Fruit fly (Drosophila melanogaster) whole organism, embryonic: ENCODE results near the gene CG31077.
A peak's percentile ranks its signal among the peaks of the same experiment; 100 is the strongest.

Experiments
- Aef1 ChIP-seq: fragments of 200-800 bp; sonication (Bioruptor generic); IDR thresholded peaks from 3 replicates; pipeline ENCODE4 v1.3.6; 2022; ENCODE audit warnings: missing biosample characterization, missing genetic modification characterization
- Asciz ChIP-seq: fragments of 200-800 bp; sonication (Bioruptor generic); optimal IDR thresholded peaks from 2 replicates; lab custom pipeline; 2017; ENCODE audit warnings: missing biosample characterization, mild to moderate bottlenecking, missing genetic modification characterization, missing genetic modification reagents
- CG12155 ChIP-seq: fragments of 200-800 bp; sonication (Bioruptor generic); optimal IDR thresholded peaks from 3 replicates; lab custom pipeline; 2016; ENCODE audit warnings: missing biosample characterization, missing genetic modification characterization
- CG13775 ChIP-seq: fragments of 200-800 bp; sonication (Bioruptor generic); optimal IDR thresholded peaks from 3 replicates; lab custom pipeline; 2017; ENCODE audit warnings: missing biosample characterization, mild to moderate bottlenecking, missing genetic modification characterization
- CG3065 ChIP-seq: fragments of 200-800 bp; sonication (Bioruptor generic); optimal IDR thresholded peaks from 2 replicates; lab custom pipeline; 2016; ENCODE audit warnings: missing biosample characterization, missing genetic modification characterization
- CG32532 ChIP-seq: fragments of 200-800 bp; sonication (Bioruptor generic); IDR thresholded peaks from 2 replicates; pipeline ENCODE4 v1.3.6; 2022; ENCODE audit warnings: missing biosample characterization, missing genetic modification characterization
- CG32772 ChIP-seq: fragments of 200-800 bp; sonication (Bioruptor generic); IDR thresholded peaks from 2 replicates; pipeline ENCODE4 v1.3.6; 2022; ENCODE audit warnings: missing biosample characterization, missing genetic modification characterization
- CG34422 ChIP-seq: fragments of 200-800 bp; sonication (Bioruptor generic); IDR thresholded peaks from 3 replicates; pipeline ENCODE4 v1.3.6; 2022; ENCODE audit warnings: missing biosample characterization, missing genetic modification characterization
- CG4282 ChIP-seq: fragments of 200-800 bp; sonication (Bioruptor generic); optimal IDR thresholded peaks from 2 replicates; lab custom pipeline; 2016; ENCODE audit warnings: missing biosample characterization, missing genetic modification characterization
- CG4404 ChIP-seq: fragments of 200-800 bp; sonication (Bioruptor generic); IDR thresholded peaks from 2 replicates; pipeline ENCODE4 v1.3.6; 2022; ENCODE audit warnings: missing biosample characterization, missing genetic modification characterization
- CG4730 ChIP-seq: fragments of 200-800 bp; sonication (Bioruptor generic); IDR thresholded peaks from 2 replicates; pipeline ENCODE4 v1.3.6; 2022; ENCODE audit warnings: missing biosample characterization, missing genetic modification characterization
- CG8388 ChIP-seq: fragments of 200-800 bp; sonication (Bioruptor generic); optimal IDR thresholded peaks from 2 replicates; lab custom pipeline; 2019; ENCODE audit warnings: missing biosample characterization, mild to moderate bottlenecking, missing genetic modification characterization, moderate library complexity
- CG8765 ChIP-seq: fragments of 200-800 bp; sonication (Bioruptor generic); IDR thresholded peaks from 2 replicates; pipeline ENCODE4 v1.3.6; 2022; ENCODE audit warnings: missing biosample characterization, missing genetic modification characterization
- CG8924 ChIP-seq: fragments of 200-800 bp; optimal IDR thresholded peaks from 3 replicates; lab custom pipeline; 2019; ENCODE audit warnings: missing biosample characterization, mild to moderate bottlenecking, missing genetic modification characterization, moderate library complexity
- CG9727 ChIP-seq: fragments of 200-800 bp; sonication (Bioruptor generic); optimal IDR thresholded peaks from 3 replicates; lab custom pipeline; 2017; ENCODE audit warnings: missing biosample characterization, mild to moderate bottlenecking, missing genetic modification characterization
- CG9876 ChIP-seq: fragments of 200-800 bp; sonication (Bioruptor generic); optimal IDR thresholded peaks from 2 replicates; lab custom pipeline; 2016; ENCODE audit warnings: missing biosample characterization, missing genetic modification characterization
- CoRest ChIP-seq: fragments of 200-800 bp; sonication (Bioruptor generic); optimal IDR thresholded peaks from 3 replicates; lab custom pipeline; 2018; ENCODE audit warnings: missing biosample characterization, mild to moderate bottlenecking, missing genetic modification characterization, moderate library complexity
- Doc3 ChIP-seq: fragments of 200-800 bp; sonication (Bioruptor generic); IDR thresholded peaks from 3 replicates; pipeline ENCODE4 v1.3.6; 2022; ENCODE audit warnings: missing biosample characterization, missing genetic modification characterization; ENCODE audit not compliant: partially characterized antibody
- Hey ChIP-seq: fragments of 200-800 bp; sonication (Bioruptor generic); optimal IDR thresholded peaks from 3 replicates; lab custom pipeline; 2018; ENCODE audit warnings: missing biosample characterization, mild to moderate bottlenecking, missing genetic modification characterization
- NFAT ChIP-seq: fragments of 200-800 bp; sonication (Bioruptor generic); IDR thresholded peaks from 2 replicates; pipeline ENCODE4 v1.3.6; 2022; ENCODE audit warnings: missing biosample characterization, missing genetic modification characterization
- PHDP ChIP-seq: fragments of 200-800 bp; sonication (Bioruptor generic); optimal IDR thresholded peaks from 3 replicates; lab custom pipeline; 2018; ENCODE audit warnings: missing biosample characterization, mild to moderate bottlenecking, missing genetic modification characterization, moderate library complexity
- TFAM ChIP-seq: fragments of 200-800 bp; sonication (Bioruptor generic); optimal IDR thresholded peaks from 2 replicates; lab custom pipeline; 2017; ENCODE audit warnings: missing biosample characterization, missing genetic modification characterization, inconsistent platforms
- Taf1 ChIP-seq: fragments of 200-800 bp; sonication (Bioruptor generic); IDR thresholded peaks from 2 replicates; pipeline ENCODE4 v1.3.6; 2022; ENCODE audit warnings: missing biosample characterization, missing genetic modification characterization
- Xbp1 ChIP-seq: fragments of 200-800 bp; sonication (Bioruptor generic); optimal IDR thresholded peaks from 3 replicates; lab custom pipeline; 2016; ENCODE audit warnings: missing biosample characterization, mild to moderate bottlenecking, missing genetic modification characterization
- amos ChIP-seq: fragments of 200-800 bp; sonication (Bioruptor generic); IDR thresholded peaks from 2 replicates; pipeline ENCODE4 v1.3.6; 2022; ENCODE audit warnings: missing biosample characterization, missing genetic modification characterization; ENCODE audit not compliant: partially characterized antibody
- aop ChIP-seq: fragments of 200-800 bp; sonication (Bioruptor generic); IDR thresholded peaks from 2 replicates; pipeline ENCODE4 v1.3.6; 2022; ENCODE audit warnings: missing biosample characterization, missing genetic modification characterization
- ci ChIP-seq: fragments of 200-800 bp; sonication (Bioruptor generic); IDR thresholded peaks from 3 replicates; pipeline ENCODE4 v1.3.6; 2022; ENCODE audit warnings: missing biosample characterization, missing genetic modification characterization
- crp ChIP-seq, 2 experiments: fragments of 200-800 bp; sonication (Bioruptor generic); optimal IDR thresholded peaks; 2 replicates in 1 of 2; 3 replicates in 1 of 2; lab custom pipeline; 2017; ENCODE audit warnings: missing biosample characterization in 2 of 2, missing genetic modification characterization in 2 of 2, mild to moderate bottlenecking in 1 of 2, moderate library complexity in 1 of 2
- dan ChIP-seq: fragments of 200-800 bp; sonication (Bioruptor generic); IDR thresholded peaks from 2 replicates; pipeline ENCODE4 v1.3.6; 2022; ENCODE audit warnings: missing biosample characterization, missing genetic modification characterization
- dati ChIP-seq: fragments of 200-800 bp; sonication (Bioruptor generic); IDR thresholded peaks from 2 replicates; pipeline ENCODE4 v1.3.6; 2022; ENCODE audit warnings: missing biosample characterization, missing genetic modification characterization
- dysf ChIP-seq: fragments of 200-800 bp; sonication (Bioruptor generic); IDR thresholded peaks from 3 replicates; pipeline ENCODE4 v1.3.6; 2022; ENCODE audit warnings: missing biosample characterization, missing genetic modification characterization
- ewg ChIP-seq: fragments of 200-800 bp; sonication (Bioruptor generic); optimal IDR thresholded peaks from 3 replicates; lab custom pipeline; 2017; ENCODE audit warnings: mild to moderate bottlenecking, missing biosample characterization, missing genetic modification reagents, missing genetic modification characterization
- exex ChIP-seq: fragments of 200-800 bp; sonication (Bioruptor generic); optimal IDR thresholded peaks from 4 replicates; lab custom pipeline; 2018; ENCODE audit warnings: missing biosample characterization, mild to moderate bottlenecking, missing genetic modification characterization, moderate library complexity
- fru ChIP-seq: fragments of >200 bp; optimal IDR thresholded peaks from 2 replicates; lab custom pipeline; 2017
- grn ChIP-seq: fragments of 200-800 bp; sonication (Bioruptor generic); optimal IDR thresholded peaks from 3 replicates; lab custom pipeline; 2017; ENCODE audit warnings: missing biosample characterization, missing genetic modification characterization
- her ChIP-seq: fragments of 200-800 bp; sonication (Bioruptor generic); optimal IDR thresholded peaks from 2 replicates; lab custom pipeline; 2016; ENCODE audit warnings: missing biosample characterization, missing genetic modification characterization
- inv ChIP-seq: fragments of 200-800 bp; sonication (Bioruptor generic); IDR thresholded peaks from 2 replicates; pipeline ENCODE4 v1.3.6; 2022; ENCODE audit warnings: missing biosample characterization, missing genetic modification characterization; ENCODE audit not compliant: partially characterized antibody
- ken ChIP-seq: fragments of 200-800 bp; sonication (Bioruptor generic); IDR thresholded peaks from 3 replicates; pipeline ENCODE4 v1.3.6; 2022; ENCODE audit warnings: missing biosample characterization, missing genetic modification characterization
- lbe ChIP-seq: fragments of 200-800 bp; sonication (Bioruptor generic); optimal IDR thresholded peaks from 2 replicates; lab custom pipeline; 2016; ENCODE audit warnings: missing biosample characterization, mild to moderate bottlenecking, missing genetic modification characterization
- lov ChIP-seq, 2 experiments: fragments of 200-800 bp in 1 of 2; fragments of >200 bp in 1 of 2; sonication (Bioruptor generic) in 1 of 2; IDR thresholded peaks in 1 of 2; optimal IDR thresholded peaks in 1 of 2; 2 replicates in 1 of 2; 3 replicates in 1 of 2; pipeline versions ENCODE4 v1.3.6 to Lab custom; 2017 to 2022; ENCODE audit warnings: missing biosample characterization in 1 of 2, missing genetic modification characterization in 1 of 2
- mirr ChIP-seq: fragments of 200-800 bp; sonication (Bioruptor generic); optimal IDR thresholded peaks from 3 replicates; lab custom pipeline; 2018; ENCODE audit warnings: missing biosample characterization, mild to moderate bottlenecking, missing genetic modification characterization
- p53 ChIP-seq: fragments of 200-800 bp; sonication (Bioruptor generic); optimal IDR thresholded peaks from 2 replicates; lab custom pipeline; 2016; ENCODE audit warnings: missing biosample characterization, missing genetic modification characterization
- salm ChIP-seq: fragments of 200-800 bp; sonication (Bioruptor generic); optimal IDR thresholded peaks from 2 replicates; lab custom pipeline; 2018; ENCODE audit warnings: missing biosample characterization, mild to moderate bottlenecking, missing genetic modification characterization
- sd ChIP-seq: fragments of 200-800 bp; sonication (Bioruptor generic); optimal IDR thresholded peaks from 3 replicates; lab custom pipeline; 2018; ENCODE audit warnings: missing biosample characterization, mild to moderate bottlenecking, missing genetic modification characterization, moderate library complexity
- sens ChIP-seq: fragments of 200-800 bp; sonication (Bioruptor generic); peaks from one replicate; lab custom pipeline; 2016; ENCODE audit warnings: missing biosample characterization, missing genetic modification characterization
- sima ChIP-seq: fragments of 200-800 bp; sonication (Bioruptor generic); optimal IDR thresholded peaks from 2 replicates; lab custom pipeline; 2016; ENCODE audit warnings: missing biosample characterization, missing genetic modification characterization
- slou ChIP-seq: fragments of 200-800 bp; sonication (Bioruptor generic); optimal IDR thresholded peaks from 3 replicates; lab custom pipeline; 2016; ENCODE audit warnings: missing biosample characterization, missing genetic modification characterization
- slp2 ChIP-seq: fragments of 200-800 bp; sonication (Bioruptor generic); optimal IDR thresholded peaks from 2 replicates; lab custom pipeline; 2016; ENCODE audit warnings: missing biosample characterization, missing genetic modification characterization
- toy ChIP-seq: fragments of 200-800 bp; sonication (Bioruptor generic); IDR thresholded peaks from 2 replicates; pipeline ENCODE4 v1.3.6; 2022; ENCODE audit warnings: missing biosample characterization, missing genetic modification characterization
- unpg ChIP-seq: fragments of 200-800 bp; sonication (Bioruptor generic); optimal IDR thresholded peaks from 3 replicates; lab custom pipeline; 2018; ENCODE audit warnings: missing biosample characterization, mild to moderate bottlenecking, missing genetic modification characterization, moderate library complexity
- wdn ChIP-seq: fragments of 200-800 bp; sonication (Bioruptor generic); IDR thresholded peaks from 2 replicates; pipeline ENCODE4 v1.3.6; 2022; ENCODE audit warnings: missing biosample characterization, missing genetic modification characterization

The CG31077 gene

DNA sequence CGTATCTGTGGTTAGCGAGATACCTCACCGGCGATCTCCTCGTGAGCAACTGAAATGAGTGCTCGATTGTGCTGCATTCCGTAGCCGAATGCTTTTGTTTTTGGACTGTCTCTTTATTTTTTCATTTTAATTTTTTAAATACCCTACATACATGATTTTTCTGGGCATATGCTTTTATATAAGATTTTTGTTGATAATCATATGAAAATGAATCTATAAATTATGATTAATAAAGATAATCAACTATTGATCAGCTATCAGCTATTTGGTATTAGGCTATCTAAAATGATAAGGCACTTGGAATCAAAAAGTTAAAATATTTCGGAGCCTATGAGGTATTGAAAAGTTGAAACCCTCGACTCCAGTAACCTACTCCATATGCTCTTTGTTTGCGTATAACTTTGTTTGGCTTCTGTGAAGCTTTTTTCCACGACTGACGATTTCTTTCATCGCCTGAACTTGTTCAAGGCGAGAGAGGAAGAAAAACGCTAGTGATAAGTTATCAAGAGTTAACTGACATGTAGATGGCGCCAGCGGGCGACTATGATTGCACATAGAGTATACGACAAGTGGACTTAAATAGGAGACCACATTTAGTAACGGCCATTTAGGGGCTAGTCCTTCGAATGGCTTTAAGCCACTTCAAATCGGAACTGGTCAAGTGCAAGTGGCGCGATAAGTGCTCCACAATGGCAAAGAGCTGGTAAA, 9.6 kb upstream of the CG31077 start, which contains the start of gene CG31076 (continued):
- TF ChIP-seq CoRest (tag; lab: Kevin White, UChicago) (peak; percentile 35), Xbp1 (peak; percentile 11), sens (GFP tag; lab: Kevin White, UChicago) (peak; percentile 90), CG32532 (GFP tag; lab: Robert Waterston, UW) (no peak), CG8765 (GFP tag; lab: Robert Waterston, UW) (no peak), CG12155 (GFP tag; lab: Kevin White, UChicago) (no peak), lov (optimal IDR thresholded peaks at IDR 0.05; lab: Kevin White, UChicago) (no peak), lov (GFP tag; IDR thresholded peaks at IDR 0.05; lab: Robert Waterston, UW) (no peak), PHDP (no peak), lbe (GFP tag; lab: Kevin White, UChicago) (peak; percentile 78), inv (GFP tag; lab: Robert Waterston, UW) (no peak), sima (GFP tag; lab: Kevin White, UChicago) (no peak), dysf (peak; percentile 43; the same call in 1 of the 3 replicates), crp (GFP tag; optimal IDR thresholded peaks at IDR 0.05; lab: Kevin White, UChicago) (no peak), dati (GFP tag; lab: Robert Waterston, UW) (no peak), ken (GFP tag; lab: Robert Waterston, UW) (no peak), Doc3 (GFP tag; lab: Robert Waterston, UW) (no peak), CG4730 (no peak), CG32772 (GFP tag; lab: Robert Waterston, UW) (no peak), CG9876 (GFP tag; lab: Kevin White, UChicago) (no peak), ewg (GFP tag; lab: Kevin White, UChicago) (no peak), ci (0 out of 3 replicates have a peak, but pooled peaks have one; percentile 30), aop (GFP tag; lab: Robert Waterston, UW) (no peak), her (GFP tag; lab: Kevin White, UChicago) (no peak), TFAM (GFP tag; lab: Kevin White, UChicago) (no peak), grn (GFP tag; lab: Kevin White, UChicago) (no peak), CG13775 (GFP tag; lab: Kevin White, UChicago) (no peak), p53 (GFP tag; lab: Kevin White, UChicago) (no peak), mirr (no peak), fru (lab: Kevin White, UChicago) (no peak), Asciz (GFP tag; lab: Kevin White, UChicago) (peak; percentile 14), dan (GFP tag; lab: Robert Waterston, UW) (no peak), slp2 (no peak), Taf1 (GFP tag; lab: Robert Waterston, UW) (no peak), Hey (tag; lab: Kevin White, UChicago) (no peak), CG4404 (GFP tag; lab: Robert Waterston, UW) (no peak), amos (no peak), sd (tag; lab: Kevin White, UChicago) (peak; percentile 77), CG4282 (GFP tag; lab: Kevin White, UChicago) (no peak), Aef1 (no peak), unpg (GFP tag; lab: Kevin White, UChicago) (no peak), slou (no peak), NFAT (GFP tag; lab: Robert Waterston, UW) (no peak), exex (tag; lab: Kevin White, UChicago) (peak; percentile 65), wdn (no peak), salm (tag; lab: Kevin White, UChicago) (no peak), CG8388 (GFP tag; lab: Kevin White, UChicago) (no peak), toy (GFP tag; lab: Robert Waterston, UW) (no peak), CG8924 (tag; lab: Kevin White, UChicago) (no peak), CG9727 (no peak), CG3065 (GFP tag; lab: Kevin White, UChicago) (no peak), CG34422 (GFP tag; lab: Robert Waterston, UW) (no peak)
